Worm (Caenorhabditis elegans) whole organism, midembryonic: ENCODE data around the gene srj-23.

ENCODE experiments used
- cog-1 ChIP-seq: sonication (generic microtip); optimal IDR thresholded peaks from 2 replicates; lab custom pipeline; 2016; ENCODE audit warnings: missing genetic modification characterization, missing compliant biosample characterization
- flt-1 ChIP-seq: fragments of 200-800 bp; sonication (Bioruptor generic); IDR thresholded peaks from 2 replicates; pipeline ENCODE4 v1.3.6; 2022; ENCODE audit warnings: missing genetic modification characterization, missing compliant biosample characterization
- med-1 ChIP-seq: sonication (generic microtip); optimal IDR thresholded peaks from 2 replicates; lab custom pipeline; 2017; ENCODE audit warnings: missing genetic modification characterization, mild to moderate bottlenecking, missing compliant biosample characterization, antibody characterized with exemption, missing genetic modification reagents; ENCODE audit not compliant: insufficient read depth
- ref-1 ChIP-seq: fragments of 200-800 bp; sonication (Bioruptor generic); conservative IDR thresholded peaks from 2 replicates; pipeline ENCODE4 v1.3.6; 2022; ENCODE audit warnings: missing genetic modification reagents, missing genetic modification characterization, missing compliant biosample characterization
- tab-1 ChIP-seq: fragments of 200-800 bp; sonication (Bioruptor generic); IDR thresholded peaks from 2 replicates; pipeline ENCODE4 v1.3.6; 2022; ENCODE audit warnings: missing genetic modification characterization, missing compliant biosample characterization
- ztf-29 ChIP-seq: fragments of 200-800 bp; sonication (Bioruptor generic); IDR thresholded peaks from 2 replicates; pipeline ENCODE4 v1.3.6; 2022; ENCODE audit warnings: missing genetic modification reagents, missing genetic modification characterization, missing compliant biosample characterization

DNA sequence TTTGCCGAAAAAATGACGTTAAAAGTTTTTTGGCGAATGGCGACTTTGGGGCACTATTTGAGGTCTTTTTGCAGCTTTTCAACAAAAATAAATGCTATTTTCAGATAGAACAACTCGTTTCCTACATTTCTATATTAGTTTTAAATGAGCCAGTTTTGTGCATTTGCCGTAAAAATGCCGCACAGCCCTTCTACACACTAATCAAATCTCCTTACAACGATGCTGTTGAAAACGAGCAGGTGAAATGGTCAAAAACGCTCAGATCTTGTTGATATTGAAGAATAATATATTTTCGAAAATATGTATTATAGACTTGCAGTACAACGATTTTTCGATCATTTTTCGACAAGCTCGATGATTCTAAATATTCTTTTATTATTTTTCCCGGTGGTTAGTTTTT, 3.3 kb downstream of the srj-23 start, which contains the start of gene chil-14:
- no peak for TF ChIP-seq ref-1 (GFP tag; lab: Robert Waterston, UW)
- TF ChIP-seq tab-1, result no peak
- no peak for TF ChIP-seq med-1 (GFP tag; lab: Kevin White, UChicago)
- TF ChIP-seq cog-1, result no peak
- no peak for TF ChIP-seq ztf-29 (GFP tag; lab: Robert Waterston, UW)
- TF ChIP-seq flt-1 (GFP tag; lab: Robert Waterston, UW), result no peak
